Fruit fly (Drosophila melanogaster) whole organism, embryonic: ENCODE results near the gene CG14427.

Source experiments
- CG12744 ChIP-seq: fragments of 200-800 bp; sonication (Bioruptor generic); optimal IDR thresholded peaks from 2 replicates; lab custom pipeline; 2016; ENCODE audit warnings: missing biosample characterization, missing genetic modification characterization
- CG13424 ChIP-seq: fragments of 200-800 bp; sonication (Bioruptor generic); optimal IDR thresholded peaks from 2 replicates; lab custom pipeline; 2019; ENCODE audit warnings: missing biosample characterization, mild to moderate bottlenecking, missing genetic modification characterization, moderate library complexity
- CG13894 ChIP-seq: fragments of 200-800 bp; sonication (Bioruptor generic); optimal IDR thresholded peaks from 3 replicates; lab custom pipeline; 2018; ENCODE audit warnings: missing biosample characterization, mild to moderate bottlenecking, missing genetic modification characterization, moderate library complexity
- CG15269 ChIP-seq: fragments of 200-800 bp; sonication (Bioruptor generic); optimal IDR thresholded peaks from 2 replicates; lab custom pipeline; 2018; ENCODE audit warnings: missing biosample characterization, mild to moderate bottlenecking, missing genetic modification characterization, moderate library complexity
- CG1529 ChIP-seq: fragments of 200-800 bp; sonication (Bioruptor generic); optimal IDR thresholded peaks from 3 replicates; lab custom pipeline; 2018; ENCODE audit warnings: missing biosample characterization, missing genetic modification characterization
- CG16779 ChIP-seq: fragments of 200-800 bp; sonication (Bioruptor generic); IDR thresholded peaks from 2 replicates; pipeline ENCODE4 v1.3.6; 2022; ENCODE audit warnings: missing biosample characterization, missing genetic modification characterization
- CG17802 ChIP-seq: fragments of 200-800 bp; sonication (Bioruptor generic); optimal IDR thresholded peaks from 2 replicates; lab custom pipeline; 2018; ENCODE audit warnings: missing biosample characterization, mild to moderate bottlenecking, missing genetic modification characterization, moderate library complexity
- CG17829 ChIP-seq: fragments of 200-800 bp; optimal IDR thresholded peaks from 2 replicates; lab custom pipeline; 2019; ENCODE audit warnings: missing biosample characterization, mild to moderate bottlenecking, missing genetic modification characterization, moderate library complexity
- CG2712 ChIP-seq: fragments of 200-800 bp; optimal IDR thresholded peaks from 3 replicates; lab custom pipeline; 2019; ENCODE audit warnings: missing biosample characterization, mild to moderate bottlenecking, missing genetic modification characterization, moderate library complexity
- CG34376 ChIP-seq: fragments of 200-800 bp; sonication (Bioruptor generic); optimal IDR thresholded peaks from 2 replicates; lab custom pipeline; 2018; ENCODE audit warnings: missing biosample characterization, mild to moderate bottlenecking, missing genetic modification characterization
- CG4424 ChIP-seq: fragments of 200-800 bp; sonication (Bioruptor generic); optimal IDR thresholded peaks from 3 replicates; lab custom pipeline; 2016; ENCODE audit warnings: missing biosample characterization, missing genetic modification characterization
- CG6683 ChIP-seq: fragments of 200-800 bp; sonication (Bioruptor generic); optimal IDR thresholded peaks from 2 replicates; lab custom pipeline; 2017; ENCODE audit warnings: missing biosample characterization, mild to moderate bottlenecking, missing genetic modification characterization, missing genetic modification reagents
- CG7786 ChIP-seq: fragments of 200-800 bp; sonication (Bioruptor generic); optimal IDR thresholded peaks from 2 replicates; lab custom pipeline; 2016; ENCODE audit warnings: missing biosample characterization, missing genetic modification characterization
- CG8290 ChIP-seq, 3 experiments: fragments of 200-800 bp; sonication (Bioruptor generic); optimal IDR thresholded peaks; 2 replicates each; lab custom pipeline; 2016 to 2019; ENCODE audit warnings: missing biosample characterization in 3 of 3, missing genetic modification characterization in 3 of 3, mild to moderate bottlenecking in 2 of 3, moderate library complexity in 1 of 3
- CG8478 ChIP-seq: fragments of >200 bp; optimal IDR thresholded peaks from 2 replicates; lab custom pipeline; 2018
- CG9797 ChIP-seq: fragments of 200-800 bp; sonication (Bioruptor generic); optimal IDR thresholded peaks from 3 replicates; lab custom pipeline; 2018; ENCODE audit warnings: missing biosample characterization, mild to moderate bottlenecking, missing genetic modification characterization
- D19A ChIP-seq: fragments of 200-800 bp; optimal IDR thresholded peaks from 3 replicates; lab custom pipeline; 2019; ENCODE audit warnings: missing biosample characterization, mild to moderate bottlenecking, missing genetic modification characterization, moderate library complexity
- Doc2 ChIP-seq: fragments of 200-800 bp; sonication (Bioruptor generic); IDR thresholded peaks from 2 replicates; pipeline ENCODE4 v1.3.6; 2022; ENCODE audit warnings: missing biosample characterization, missing genetic modification characterization
- Gsc ChIP-seq: fragments of 200-800 bp; sonication (Bioruptor generic); IDR thresholded peaks from 2 replicates; pipeline ENCODE4 v1.3.6; 2022; ENCODE audit warnings: missing biosample characterization, missing genetic modification characterization
- Hr3 ChIP-seq: fragments of 200-800 bp; sonication (Bioruptor generic); optimal IDR thresholded peaks from 3 replicates; lab custom pipeline; 2016; ENCODE audit warnings: missing biosample characterization, missing genetic modification characterization
- Med ChIP-seq: fragments of 200-800 bp; sonication (Bioruptor generic); peaks from one replicate; lab custom pipeline; 2016; ENCODE audit warnings: missing biosample characterization, missing genetic modification characterization, mild to moderate bottlenecking, inconsistent platforms, moderate library complexity
- Meics ChIP-seq: fragments of 200-800 bp; sonication (Bioruptor generic); optimal IDR thresholded peaks from 2 replicates; lab custom pipeline; 2017; ENCODE audit warnings: missing biosample characterization, mild to moderate bottlenecking, missing genetic modification characterization
- Mrtf ChIP-seq: fragments of 200-800 bp; sonication (Bioruptor generic); IDR thresholded peaks from 3 replicates; pipeline ENCODE4 v1.3.6; 2022; ENCODE audit warnings: missing biosample characterization, missing genetic modification characterization
- Neu2 ChIP-seq: fragments of 200-800 bp; sonication (Bioruptor generic); optimal IDR thresholded peaks from 3 replicates; lab custom pipeline; 2016; ENCODE audit warnings: missing biosample characterization, missing genetic modification characterization, borderline replicate concordance
- Side ChIP-seq: fragments of 200-800 bp; sonication (Bioruptor generic); optimal IDR thresholded peaks from 2 replicates; lab custom pipeline; 2016; ENCODE audit warnings: missing biosample characterization, missing genetic modification characterization
- Sry-β ChIP-seq: fragments of 200-800 bp; sonication (Bioruptor generic); optimal IDR thresholded peaks from 2 replicates; lab custom pipeline; 2018; ENCODE audit warnings: missing biosample characterization, mild to moderate bottlenecking, missing genetic modification characterization, moderate library complexity
- ab ChIP-seq: fragments of 200-800 bp; sonication (Bioruptor generic); optimal IDR thresholded peaks from 2 replicates; lab custom pipeline; 2016; ENCODE audit warnings: missing biosample characterization, missing genetic modification characterization
- aop ChIP-seq: fragments of 200-800 bp; sonication (Bioruptor generic); IDR thresholded peaks from 2 replicates; pipeline ENCODE4 v1.3.6; 2022; ENCODE audit warnings: missing biosample characterization, missing genetic modification characterization
- bsh ChIP-seq, 2 experiments: fragments of 200-800 bp; sonication (Bioruptor generic); optimal IDR thresholded peaks; 2 replicates each; lab custom pipeline; 2017 to 2018; ENCODE audit warnings: mild to moderate bottlenecking in 2 of 2, missing biosample characterization in 2 of 2, missing genetic modification characterization in 2 of 2, moderate library complexity in 1 of 2
- btn ChIP-seq: fragments of 200-800 bp; sonication (Bioruptor generic); optimal IDR thresholded peaks from 2 replicates; lab custom pipeline; 2016; ENCODE audit warnings: missing biosample characterization, missing genetic modification characterization
- crp ChIP-seq, 2 experiments: fragments of 200-800 bp; sonication (Bioruptor generic); optimal IDR thresholded peaks; 2 replicates in 1 of 2; 3 replicates in 1 of 2; lab custom pipeline; 2017; ENCODE audit warnings: missing biosample characterization in 2 of 2, missing genetic modification characterization in 2 of 2, mild to moderate bottlenecking in 1 of 2, moderate library complexity in 1 of 2
- dati ChIP-seq: fragments of 200-800 bp; sonication (Bioruptor generic); IDR thresholded peaks from 2 replicates; pipeline ENCODE4 v1.3.6; 2022; ENCODE audit warnings: missing biosample characterization, missing genetic modification characterization
- dysf ChIP-seq: fragments of 200-800 bp; sonication (Bioruptor generic); IDR thresholded peaks from 3 replicates; pipeline ENCODE4 v1.3.6; 2022; ENCODE audit warnings: missing biosample characterization, missing genetic modification characterization
- emc ChIP-seq: fragments of 200-800 bp; sonication (Bioruptor generic); optimal IDR thresholded peaks from 2 replicates; lab custom pipeline; 2016; ENCODE audit warnings: missing biosample characterization, missing genetic modification characterization
- gcm ChIP-seq: fragments of 200-800 bp; sonication (Bioruptor generic); optimal IDR thresholded peaks from 2 replicates; lab custom pipeline; 2019; ENCODE audit warnings: missing biosample characterization, mild to moderate bottlenecking, missing genetic modification characterization, moderate library complexity
- gcm2 ChIP-seq: fragments of 200-800 bp; sonication (Bioruptor generic); optimal IDR thresholded peaks from 2 replicates; lab custom pipeline; 2016; ENCODE audit warnings: missing biosample characterization, missing genetic modification characterization
- gt ChIP-seq: fragments of 200-800 bp; sonication (Bioruptor generic); IDR thresholded peaks from 2 replicates; pipeline ENCODE4 v1.3.6; 2022; ENCODE audit warnings: missing biosample characterization, missing genetic modification characterization
- hkb ChIP-seq, 2 experiments: fragments of 200-800 bp in 1 of 2; fragments of >200 bp in 1 of 2; sonication (Bioruptor generic) in 1 of 2; IDR thresholded peaks in 1 of 2; optimal IDR thresholded peaks in 1 of 2; 2 replicates each; pipeline versions ENCODE4 v1.3.6 to Lab custom; 2017 to 2022; ENCODE audit warnings: missing biosample characterization in 1 of 2, missing genetic modification characterization in 1 of 2
- kah ChIP-seq: fragments of 200-800 bp; sonication (Bioruptor generic); optimal IDR thresholded peaks from 2 replicates; lab custom pipeline; 2018; ENCODE audit warnings: missing biosample characterization, mild to moderate bottlenecking, missing genetic modification characterization
- lmd ChIP-seq: fragments of 200-800 bp; sonication (Bioruptor generic); IDR thresholded peaks from 2 replicates; pipeline ENCODE4 v1.3.6; 2022; ENCODE audit warnings: missing biosample characterization, missing genetic modification characterization
- maf-S ChIP-seq: fragments of 200-800 bp; sonication (Bioruptor generic); optimal IDR thresholded peaks from 2 replicates; lab custom pipeline; 2016; ENCODE audit warnings: missing biosample characterization, missing genetic modification characterization
- mld ChIP-seq: fragments of 200-800 bp; sonication (Bioruptor generic); IDR thresholded peaks from 3 replicates; pipeline ENCODE4 v1.3.6; 2022; ENCODE audit warnings: missing biosample characterization, missing genetic modification characterization; ENCODE audit not compliant: partially characterized antibody
- nerfin-1 ChIP-seq: fragments of 200-800 bp; sonication (Bioruptor generic); optimal IDR thresholded peaks from 3 replicates; lab custom pipeline; 2019; ENCODE audit warnings: missing biosample characterization, mild to moderate bottlenecking, missing genetic modification characterization, moderate library complexity
- nerfin-2 ChIP-seq: fragments of 200-800 bp; sonication (Bioruptor generic); IDR thresholded peaks from 2 replicates; pipeline ENCODE4 v1.3.6; 2022; ENCODE audit warnings: missing biosample characterization, missing genetic modification characterization; ENCODE audit not compliant: partially characterized antibody
- nom ChIP-seq: fragments of 200-800 bp; sonication (Bioruptor generic); optimal IDR thresholded peaks from 2 replicates; lab custom pipeline; 2017; ENCODE audit warnings: missing biosample characterization, missing genetic modification characterization, mild to moderate bottlenecking, moderate library complexity, missing genetic modification reagents
- otp ChIP-seq: fragments of 200-800 bp; sonication (Bioruptor generic); IDR thresholded peaks from 3 replicates; pipeline ENCODE4, ENCODE4 v1.3.6; 2022; ENCODE audit warnings: missing biosample characterization, missing genetic modification characterization
- ranshi ChIP-seq: fragments of 200-800 bp; sonication (Bioruptor generic); IDR thresholded peaks from 2 replicates; pipeline ENCODE4 v1.3.6; 2022; ENCODE audit warnings: missing biosample characterization, missing genetic modification characterization
- tx ChIP-seq: fragments of 200-800 bp; sonication (Bioruptor generic); optimal IDR thresholded peaks from 2 replicates; lab custom pipeline; 2016; ENCODE audit warnings: missing biosample characterization, missing genetic modification characterization

CG14427 gene

DNA sequence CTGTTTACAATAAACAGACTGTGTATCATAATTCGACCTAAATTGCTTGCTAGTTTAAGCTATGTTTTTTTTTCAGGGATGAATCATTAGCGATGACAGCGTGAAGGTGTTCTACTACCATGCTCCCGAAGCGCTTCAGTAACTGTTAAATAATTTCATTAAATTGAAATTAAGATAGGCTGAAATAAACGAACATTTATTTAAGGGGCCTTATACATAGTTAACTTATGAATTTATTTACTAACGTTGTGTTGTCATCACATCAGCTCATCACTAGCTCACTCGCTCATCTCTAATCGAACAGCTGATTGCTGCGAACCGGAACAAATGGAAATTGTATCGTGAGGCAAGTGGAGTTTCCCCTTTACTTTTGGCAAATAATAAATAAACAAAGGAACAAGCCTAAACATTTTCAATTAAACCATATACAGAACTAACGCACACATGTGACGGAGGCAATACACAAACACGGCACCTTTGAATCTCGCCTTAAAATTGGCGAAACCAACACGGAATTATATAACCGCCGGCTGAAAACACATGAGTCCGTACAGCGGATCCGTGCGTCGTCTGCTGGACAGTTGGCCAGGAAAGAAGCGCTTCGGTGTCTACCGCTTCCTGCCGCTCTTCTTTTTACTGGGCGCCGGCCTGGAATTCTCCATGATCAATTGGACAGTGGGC, 29.2 kb upstream of the CG14427 start, which contains the start of the genes cm, sloth1 and sloth2 (continued):
- TF ChIP-seq CG13894 (tag; lab: Kevin White, UChicago) (peak; percentile 77), Sry-β (GFP tag; lab: Kevin White, UChicago) (peak; percentile 69), CG16779 (GFP tag; lab: Robert Waterston, UW) (peak; percentile 76; the same call in 1 of the 2 replicates), CG8290 (GFP tag; optimal IDR thresholded peaks at IDR 0.05; lab: Kevin White, UChicago) (peak; percentile 85), CG8290 (tag; optimal IDR thresholded peaks at IDR 0.05; lab: Kevin White, UChicago) (peak; percentile 55 to 93), CG1529 (peak; percentile 53), dati (GFP tag; lab: Robert Waterston, UW) (0 out of 2 replicates have a peak, but pooled peaks have one; percentile 41), CG17802 (tag; lab: Kevin White, UChicago) (peak; percentile 50), dysf (peak; percentile 88), CG12744 (GFP tag; lab: Kevin White, UChicago) (peak; percentile 79), gcm (GFP tag; lab: Kevin White, UChicago) (peak; percentile 78), CG15269 (tag; lab: Kevin White, UChicago) (peak; percentile 87), CG7786 (peak; percentile 90), otp (GFP tag; lab: Robert Waterston, UW) (peak; percentile 73), Neu2 (GFP tag; lab: Kevin White, UChicago) (peak; percentile 35), crp (GFP tag; optimal IDR thresholded peaks at IDR 0.05; lab: Kevin White, UChicago) (peak; percentile 62 to 93), btn (GFP tag; lab: Kevin White, UChicago) (peak; percentile 48), CG6683 (GFP tag; lab: Kevin White, UChicago) (peak; percentile 45), aop (GFP tag; lab: Robert Waterston, UW) (peak; percentile 71; the same call in 1 of the 2 replicates), CG2712 (peak; percentile 87), nom (GFP tag; lab: Kevin White, UChicago) (peak; percentile 62), bsh (GFP tag; optimal IDR thresholded peaks at IDR 0.05; lab: Kevin White, UChicago) (peak; percentile 7 to 83), Hr3 (GFP tag; lab: Kevin White, UChicago) (peak; percentile 90), ab (GFP tag; lab: Kevin White, UChicago) (peak; percentile 76), CG34376 (GFP tag; lab: Kevin White, UChicago) (peak; percentile 73), lmd (peak; percentile 88), emc (GFP tag; lab: Kevin White, UChicago) (peak; percentile 42), nerfin-2 (GFP tag; lab: Robert Waterston, UW) (peak; percentile 69), Mrtf (GFP tag; lab: Robert Waterston, UW) (peak; percentile 82), CG17829 (tag; lab: Kevin White, UChicago) (peak; percentile 87), gcm2 (GFP tag; lab: Kevin White, UChicago) (peak; percentile 75), kah (GFP tag; lab: Kevin White, UChicago) (peak; percentile 20), CG13424 (peak; percentile 92), mld (GFP tag; lab: Robert Waterston, UW) (no peak), Side (GFP tag; lab: Kevin White, UChicago) (peak; percentile 87), maf-S (GFP tag; lab: Kevin White, UChicago) (peak; percentile 87), tx (GFP tag; lab: Kevin White, UChicago) (peak; percentile 89), nerfin-1 (peak; percentile 78), CG8478 (lab: Kevin White, UChicago) (no peak), Gsc (0 out of 2 replicates have a peak, but pooled peaks have one; percentile 9), CG9797 (peak; percentile 11), Doc2 (peak; percentile 16; the same call in 1 of the 2 replicates), gt (peak; percentile 72), hkb (optimal IDR thresholded peaks at IDR 0.05; lab: Kevin White, UChicago) (no peak), hkb (GFP tag; IDR thresholded peaks at IDR 0.05; lab: Robert Waterston, UW) (peak; percentile 87), CG4424 (GFP tag; lab: Kevin White, UChicago) (peak; percentile 80), Med (peak; percentile 98), Meics (GFP tag; lab: Kevin White, UChicago) (peak; percentile 70), ranshi (GFP tag; lab: Robert Waterston, UW) (peak; percentile 87), D19A (tag; lab: Kevin White, UChicago) (peak; percentile 58)
